Worm (Caenorhabditis elegans) whole organism, midembryonic: Measurements from ENCODE around the gene let-19.

ENCODE experiments used
- T22C8.4 ChIP-seq: fragments of 200-800 bp; sonication (Bioruptor generic); IDR thresholded peaks from 2 replicates; pipeline ENCODE4 v1.3.6; 2022; ENCODE audit warnings: missing genetic modification characterization, missing compliant biosample characterization
- cog-1 ChIP-seq: sonication (generic microtip); optimal IDR thresholded peaks from 2 replicates; lab custom pipeline; 2016; ENCODE audit warnings: missing genetic modification characterization, missing compliant biosample characterization
- flt-1 ChIP-seq: fragments of 200-800 bp; sonication (Bioruptor generic); IDR thresholded peaks from 2 replicates; pipeline ENCODE4 v1.3.6; 2022; ENCODE audit warnings: missing genetic modification characterization, missing compliant biosample characterization
- klf-2 ChIP-seq: fragments of 200-800 bp; sonication (Bioruptor generic); conservative IDR thresholded peaks from 2 replicates; pipeline ENCODE4 v1.3.6; 2022; ENCODE audit warnings: missing genetic modification reagents, missing genetic modification characterization, missing compliant biosample characterization
- med-1 ChIP-seq: sonication (generic microtip); optimal IDR thresholded peaks from 2 replicates; lab custom pipeline; 2017; ENCODE audit warnings: missing genetic modification characterization, mild to moderate bottlenecking, missing compliant biosample characterization, antibody characterized with exemption, missing genetic modification reagents; ENCODE audit not compliant: insufficient read depth
- ref-1 ChIP-seq: fragments of 200-800 bp; sonication (Bioruptor generic); conservative IDR thresholded peaks from 2 replicates; pipeline ENCODE4 v1.3.6; 2022; ENCODE audit warnings: missing genetic modification reagents, missing genetic modification characterization, missing compliant biosample characterization
- tab-1 ChIP-seq: fragments of 200-800 bp; sonication (Bioruptor generic); IDR thresholded peaks from 2 replicates; pipeline ENCODE4 v1.3.6; 2022; ENCODE audit warnings: missing genetic modification characterization, missing compliant biosample characterization
- ztf-23 ChIP-seq: fragments of 200-800 bp; sonication (Bioruptor generic); IDR thresholded peaks from 2 replicates; pipeline ENCODE4 v1.3.6; 2022; ENCODE audit warnings: missing genetic modification reagents, missing genetic modification characterization, missing compliant biosample characterization
- ztf-29 ChIP-seq: fragments of 200-800 bp; sonication (Bioruptor generic); IDR thresholded peaks from 2 replicates; pipeline ENCODE4 v1.3.6; 2022; ENCODE audit warnings: missing genetic modification reagents, missing genetic modification characterization, missing compliant biosample characterization

The let-19 gene

ce11 chrII:8813659-8814058 lies 42.9 kb downstream of the let-19 start:
- no peak for TF ChIP-seq klf-2 (GFP tag; lab: Robert Waterston, UW)
- TF ChIP-seq cog-1 (tag; lab: Kevin White, UChicago): no peak
- TF ChIP-seq tab-1: no peak
- TF ChIP-seq ref-1: no peak
- TF ChIP-seq T22C8.4 (GFP tag; lab: Robert Waterston, UW): no peak
- TF ChIP-seq ztf-23 (GFP tag; lab: Robert Waterston, UW): no peak
- no peak for TF ChIP-seq flt-1 (GFP tag; lab: Robert Waterston, UW)
- no peak for TF ChIP-seq ztf-29 (GFP tag; lab: Robert Waterston, UW)
- TF ChIP-seq med-1: no peak

DNA sequence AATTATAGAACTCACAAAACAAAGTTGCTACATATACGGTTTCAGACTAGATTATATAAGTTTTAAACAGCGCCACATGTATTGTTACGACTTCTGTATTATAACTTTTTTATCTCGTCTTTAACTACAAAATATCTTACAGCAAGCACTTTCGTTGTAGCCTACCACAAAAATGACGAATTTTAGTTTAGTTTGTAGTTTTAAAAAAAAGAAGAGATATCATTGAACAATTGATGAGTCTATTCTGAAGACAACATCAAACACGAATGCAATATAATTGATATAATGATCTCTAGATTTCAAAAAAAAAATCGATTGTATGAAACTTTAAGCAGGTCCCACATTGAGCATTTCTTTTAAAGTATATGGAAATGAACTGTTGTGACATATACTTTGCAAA lies 43.5 kb downstream of the let-19 start:
- TF ChIP-seq T22C8.4 (GFP tag; lab: Robert Waterston, UW) (no peak), cog-1 (tag; lab: Kevin White, UChicago) (no peak), ztf-23 (GFP tag; lab: Robert Waterston, UW) (no peak), med-1 (no peak), tab-1 (no peak), klf-2 (GFP tag; lab: Robert Waterston, UW) (no peak), ztf-29 (GFP tag; lab: Robert Waterston, UW) (no peak), flt-1 (GFP tag; lab: Robert Waterston, UW) (no peak), ref-1 (no peak)

ce11 chrII:8817225-8817624 lies 46.5 kb downstream of the let-19 start:
- no peak for TF ChIP-seq klf-2 (GFP tag; lab: Robert Waterston, UW)
- no peak for TF ChIP-seq cog-1 (tag; lab: Kevin White, UChicago)
- no peak for TF ChIP-seq tab-1
- TF ChIP-seq ztf-29 (GFP tag; lab: Robert Waterston, UW): no peak
- no peak for TF ChIP-seq ref-1
- no peak for TF ChIP-seq ztf-23 (GFP tag; lab: Robert Waterston, UW)
- no peak for TF ChIP-seq T22C8.4 (GFP tag; lab: Robert Waterston, UW)
- no peak for TF ChIP-seq flt-1 (GFP tag; lab: Robert Waterston, UW)
- TF ChIP-seq med-1: no peak

- no peak for TF ChIP-seq flt-1 (GFP tag; lab: Robert Waterston, UW)
- TF ChIP-seq ztf-23 (GFP tag; lab: Robert Waterston, UW): no peak
- no peak for TF ChIP-seq tab-1
- no peak for TF ChIP-seq med-1
- TF ChIP-seq klf-2 (GFP tag; lab: Robert Waterston, UW): no peak
- no peak for TF ChIP-seq T22C8.4 (GFP tag; lab: Robert Waterston, UW)
- TF ChIP-seq cog-1 (tag; lab: Kevin White, UChicago): no peak
- no peak for TF ChIP-seq ztf-29 (GFP tag; lab: Robert Waterston, UW)
Observed at ce11 chrII:8818257-8818656, 47.5 kb downstream of the let-19 start.

DNA sequence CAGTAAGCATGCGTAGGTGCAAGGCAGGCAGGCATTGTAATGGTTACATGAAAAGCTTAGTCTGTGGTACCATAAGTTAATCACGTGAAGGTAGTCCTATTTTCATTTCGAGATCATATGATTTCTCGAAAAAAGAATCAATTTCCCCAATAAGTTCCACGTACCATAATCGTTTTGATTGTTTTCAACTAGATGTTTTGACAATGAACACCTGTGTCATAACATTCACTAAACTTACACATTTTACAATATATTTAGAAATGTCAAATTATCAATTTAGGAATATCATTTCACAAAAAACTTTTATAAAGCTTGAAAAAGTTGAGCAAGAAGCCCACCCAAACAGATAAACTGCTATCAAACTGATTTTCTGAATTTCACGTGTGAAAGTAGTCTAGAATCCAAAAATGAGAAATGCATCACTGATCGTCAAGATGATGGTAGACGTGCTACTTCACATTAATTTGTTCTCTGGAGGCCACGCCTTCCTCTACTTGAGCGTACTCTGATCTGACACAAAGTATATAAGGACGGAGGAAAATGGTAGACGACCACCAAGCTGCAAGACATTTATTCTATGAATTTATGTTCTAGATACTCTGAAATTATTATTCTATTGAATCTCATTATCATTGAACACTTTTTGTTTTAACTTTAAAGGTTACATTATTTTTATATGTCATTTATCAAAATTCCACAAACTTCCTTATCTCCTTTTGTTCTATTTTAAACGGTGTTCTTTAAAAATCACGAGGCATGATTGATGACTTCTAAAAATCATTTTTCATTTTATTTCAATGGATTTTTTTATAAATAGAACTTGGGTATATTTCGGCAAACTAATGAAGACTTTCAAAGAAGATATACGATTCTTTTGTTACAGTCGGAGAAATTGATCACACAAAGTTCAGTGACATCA lies 48.5 kb downstream of the let-19 start, which contains the start of gene F46C5.10:
Gene F46C5.10 (minus strand): TSS at position 51 of the 919 bp plus-strand sequence.
- TF ChIP-seq T22C8.4 (GFP tag; lab: Robert Waterston, UW) (no peak), cog-1 (tag; lab: Kevin White, UChicago) (no peak), med-1 (no peak), ztf-29 (GFP tag; lab: Robert Waterston, UW) (no peak)

- TF ChIP-seq cog-1 (tag; lab: Kevin White, UChicago): no peak
- TF ChIP-seq ztf-29 (GFP tag; lab: Robert Waterston, UW): no peak
- no peak for TF ChIP-seq flt-1 (GFP tag; lab: Robert Waterston, UW)
- no peak for TF ChIP-seq ref-1
- no peak for TF ChIP-seq tab-1
- no peak for TF ChIP-seq med-1
Observed at ce11 chrII:8820126-8820972, 49.6 kb downstream of the let-19 start.

- TF ChIP-seq flt-1 (GFP tag; lab: Robert Waterston, UW) (no peak), ref-1 (no peak), ztf-29 (GFP tag; lab: Robert Waterston, UW) (no peak), tab-1 (no peak), cog-1 (tag; lab: Kevin White, UChicago) (no peak), T22C8.4 (GFP tag; lab: Robert Waterston, UW) (no peak), med-1 (no peak), ztf-23 (GFP tag; lab: Robert Waterston, UW) (no peak), klf-2 (GFP tag; lab: Robert Waterston, UW) (no peak)
Observed at ce11 chrII:8821140-8821595, 50.4 kb downstream of the let-19 start, which contains the start of gene F46C5.1. Gene F46C5.1, minus strand, starts transcription at chrII:8821190.

DNA sequence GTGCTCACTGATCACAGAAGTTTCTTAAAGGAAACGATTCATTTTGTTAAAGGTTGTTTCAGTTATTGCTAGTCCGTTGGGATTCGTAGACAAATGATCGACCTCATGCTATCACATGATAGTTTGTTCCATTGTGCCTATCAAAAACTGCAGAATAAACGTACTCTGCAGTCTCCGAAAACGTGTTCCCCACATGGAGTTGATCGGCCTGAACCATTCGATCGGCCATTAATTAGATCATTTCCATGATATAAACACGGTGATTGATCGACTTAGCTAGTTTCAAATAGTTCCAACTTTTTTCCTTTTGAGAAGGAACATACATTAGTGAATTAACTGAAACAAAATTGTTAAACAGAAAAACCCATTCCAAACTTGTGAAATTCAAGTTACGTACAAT lies 51.9 kb downstream of the let-19 start:
- no peak for TF ChIP-seq klf-2 (GFP tag; lab: Robert Waterston, UW)
- no peak for TF ChIP-seq ztf-29 (GFP tag; lab: Robert Waterston, UW)
- TF ChIP-seq ref-1: no peak
- no peak for TF ChIP-seq cog-1 (tag; lab: Kevin White, UChicago)
- TF ChIP-seq tab-1: no peak
- TF ChIP-seq med-1: no peak
- no peak for TF ChIP-seq ztf-23 (GFP tag; lab: Robert Waterston, UW)
- TF ChIP-seq flt-1 (GFP tag; lab: Robert Waterston, UW): no peak
- no peak for TF ChIP-seq T22C8.4 (GFP tag; lab: Robert Waterston, UW)

ce11 chrII:8825769-8826168 lies 55.0 kb downstream of the let-19 start, which contains the start of gene nas-25:
Gene nas-25, plus strand, starts transcription at chrII:8826069.
- TF ChIP-seq klf-2 (GFP tag; lab: Robert Waterston, UW) (no peak), cog-1 (tag; lab: Kevin White, UChicago) (no peak), tab-1 (no peak), med-1 (no peak), ref-1 (no peak), ztf-29 (GFP tag; lab: Robert Waterston, UW) (no peak), T22C8.4 (GFP tag; lab: Robert Waterston, UW) (no peak), flt-1 (GFP tag; lab: Robert Waterston, UW) (no peak)
